Worm (Caenorhabditis elegans) whole organism, late embryonic: ENCODE results near the gene F18A1.1.

ENCODE experiments used
- ceh-30 ChIP-seq: fragments of 150-350 bp; optimal IDR thresholded peaks from 2 replicates; lab custom pipeline; 2014; ENCODE audit warnings: missing biosample characterization, missing genetic modification characterization
- dmd-4 ChIP-seq: sonication (generic microtip); optimal IDR thresholded peaks from 2 replicates; lab custom pipeline; 2016; ENCODE audit warnings: borderline replicate concordance, missing genetic modification characterization, missing compliant biosample characterization
- ets-4 ChIP-seq: sonication (generic microtip); optimal IDR thresholded peaks from 2 replicates; lab custom pipeline; 2016; ENCODE audit warnings: missing genetic modification characterization, missing compliant biosample characterization
- fax-1 ChIP-seq: sonication (generic microtip); optimal IDR thresholded peaks from 2 replicates; lab custom pipeline; 2016; ENCODE audit warnings: missing genotype, missing genetic modification characterization, missing compliant biosample characterization
- fkh-10 ChIP-seq: fragments of 150-350 bp; optimal IDR thresholded peaks from 2 replicates; lab custom pipeline; 2014; ENCODE audit warnings: missing biosample characterization, missing genetic modification reagents, missing genetic modification characterization
- hlh-13 ChIP-seq: fragments of 200-800 bp; sonication (Bioruptor generic); optimal IDR thresholded peaks from 2 replicates; lab custom pipeline; 2018; ENCODE audit warnings: mild to moderate bottlenecking, missing genetic modification characterization, missing compliant biosample characterization
- pqm-1 ChIP-seq: sonication (generic microtip); optimal IDR thresholded peaks from 2 replicates; lab custom pipeline; 2016; ENCODE audit warnings: missing genetic modification characterization, missing compliant biosample characterization
- rnt-1 ChIP-seq: sonication (generic microtip); optimal IDR thresholded peaks from 2 replicates; lab custom pipeline; 2016; ENCODE audit warnings: missing genetic modification characterization, missing compliant biosample characterization
- sox-2 ChIP-seq: fragments of 200-800 bp; sonication (Bioruptor generic); IDR thresholded peaks from 2 replicates; pipeline ENCODE4 v1.3.6; 2022; ENCODE audit warnings: missing genetic modification reagents, missing genetic modification characterization, missing compliant biosample characterization

ce11 chrII:7666338-7666737 lies 18.4 kb upstream of the F18A1.1 start:
- no peak for TF ChIP-seq hlh-13
- TF ChIP-seq dmd-4 (tag; lab: Kevin White, UChicago) = no peak
- TF ChIP-seq ets-4 (tag; lab: Kevin White, UChicago) = no peak
- TF ChIP-seq fax-1 (tag; lab: Kevin White, UChicago) = no peak
- no peak for TF ChIP-seq sox-2 (GFP tag; lab: Robert Waterston, UW)
- no peak for TF ChIP-seq ceh-30
- TF ChIP-seq pqm-1 (tag; lab: Kevin White, UChicago) = no peak
- TF ChIP-seq rnt-1 (tag; lab: Kevin White, UChicago) = no peak
- no peak for TF ChIP-seq fkh-10
